Worm (Caenorhabditis elegans) whole organism, L1 larva: ENCODE data around the gene Y42H9AR.1.
"Not testable (repeated sequence)": the region's sequence is repeated elsewhere in the genome, so short reads cannot be mapped to it uniquely, and the experiment has no call there.

Experiments
- Y116A8C.19 ChIP-seq: sonication (generic microtip); optimal IDR thresholded peaks from 2 replicates; lab custom pipeline; 2016; ENCODE audit warnings: missing compliant biosample characterization, missing genetic modification characterization, borderline replicate concordance
- alr-1 ChIP-seq: fragments of 200-800 bp; sonication (Bioruptor generic); optimal IDR thresholded peaks from 2 replicates; lab custom pipeline; 2018; ENCODE audit warnings: borderline replicate concordance, mild to moderate bottlenecking, missing genetic modification characterization, missing compliant biosample characterization
- aly-2 ChIP-seq: fragments of 150-350 bp; optimal IDR thresholded peaks from 2 replicates; lab custom pipeline; 2014; ENCODE audit warnings: missing biosample characterization, missing genetic modification characterization
- ama-1 ChIP-seq: fragments of 150-350 bp; optimal IDR thresholded peaks from 2 replicates; lab custom pipeline; 2014
- ces-1 ChIP-seq: fragments of 150-350 bp; optimal IDR thresholded peaks from 2 replicates; lab custom pipeline; 2014; ENCODE audit warnings: missing biosample characterization, missing genetic modification reagents, missing genetic modification characterization
- dpl-1 ChIP-seq, 3 experiments: fragments of 150-350 bp in 2 of 3; sonication (generic microtip) in 1 of 3; optimal IDR thresholded peaks; 2 replicates each; lab custom pipeline; 2014 to 2017; ENCODE audit warnings: missing biosample characterization in 3 of 3, missing genetic modification characterization in 3 of 3, missing genetic modification reagents in 3 of 3
- dsc-1 ChIP-seq: sonication (generic microtip); optimal IDR thresholded peaks from 2 replicates; lab custom pipeline; 2016; ENCODE audit warnings: mild to moderate bottlenecking, missing genetic modification characterization, missing compliant biosample characterization
- efl-1 ChIP-seq, 4 experiments: fragments of 150-350 bp; optimal IDR thresholded peaks in 3 of 4; peaks in 1 of 4; 1 replicate in 1 of 4; 2 replicates in 3 of 4; lab custom pipeline; 2014; ENCODE audit warnings: missing biosample characterization in 2 of 4, missing genetic modification characterization in 2 of 4, missing genetic modification reagents in 2 of 4
- egl-13 ChIP-seq: sonication (generic microtip); optimal IDR thresholded peaks from 2 replicates; lab custom pipeline; 2016; ENCODE audit warnings: missing genotype, missing genetic modification reagents, missing genetic modification characterization, missing compliant biosample characterization
- egl-27 ChIP-seq, 2 experiments: fragments of 150-350 bp in 1 of 2; sonication (generic microtip); optimal IDR thresholded peaks; 3 replicates each; lab custom pipeline; 2017 to 2018; ENCODE audit warnings: missing biosample characterization in 2 of 2, missing genetic modification characterization in 2 of 2, missing genetic modification reagents in 2 of 2
- elt-3 ChIP-seq, 6 experiments: fragments of 150-350 bp in 1 of 6; sonication (generic microtip); optimal IDR thresholded peaks; 2 replicates each; lab custom pipeline; 2017 to 2018; ENCODE audit warnings: missing biosample characterization in 6 of 6, missing genetic modification characterization in 6 of 6, inconsistent platforms in 1 of 6
- fkh-10 ChIP-seq: sonication (generic microtip); optimal IDR thresholded peaks from 2 replicates; lab custom pipeline; 2017; ENCODE audit warnings: missing biosample characterization, missing genetic modification reagents, missing genetic modification characterization
- fkh-4 ChIP-seq: sonication (generic microtip); optimal IDR thresholded peaks from 2 replicates; lab custom pipeline; 2016; ENCODE audit warnings: missing compliant biosample characterization, missing genetic modification characterization, borderline replicate concordance
- fkh-8 ChIP-seq: sonication (generic microtip); optimal IDR thresholded peaks from 2 replicates; lab custom pipeline; 2016; ENCODE audit warnings: mild to moderate bottlenecking, missing genetic modification characterization, missing compliant biosample characterization
- fos-1 ChIP-seq: fragments of 150-350 bp; optimal IDR thresholded peaks from 2 replicates; lab custom pipeline; 2014; ENCODE audit warnings: missing biosample characterization, missing genetic modification characterization
- grh-1 ChIP-seq: fragments of 200-800 bp; sonication (Bioruptor generic); IDR thresholded peaks from 2 replicates; pipeline ENCODE4 v1.3.6; 2022; ENCODE audit warnings: missing genetic modification reagents, missing genetic modification characterization, missing compliant biosample characterization
- hlh-4 ChIP-seq: sonication (generic microtip); optimal IDR thresholded peaks from 2 replicates; lab custom pipeline; 2016; ENCODE audit warnings: mild to moderate bottlenecking, missing genetic modification characterization, missing compliant biosample characterization
- irx-1 ChIP-seq: sonication (generic microtip); optimal IDR thresholded peaks from 2 replicates; lab custom pipeline; 2016; ENCODE audit warnings: missing genetic modification characterization, missing compliant biosample characterization
- lin-13 ChIP-seq: fragments of 150-350 bp; optimal IDR thresholded peaks from 2 replicates; lab custom pipeline; 2014; ENCODE audit warnings: missing biosample characterization, missing genetic modification reagents, missing genetic modification characterization
- lin-15B ChIP-seq: fragments of 150-350 bp; sonication (generic microtip); optimal IDR thresholded peaks from 3 replicates; lab custom pipeline; 2014; ENCODE audit warnings: missing biosample characterization, missing genetic modification characterization
- lir-3 ChIP-seq: sonication (generic microtip); optimal IDR thresholded peaks from 2 replicates; lab custom pipeline; 2016; ENCODE audit warnings: mild to moderate bottlenecking, missing genetic modification characterization, moderate library complexity, missing compliant biosample characterization; ENCODE audit not compliant: poor library complexity
- mdl-1 ChIP-seq, 2 experiments: fragments of 150-350 bp; optimal IDR thresholded peaks; 2 replicates each; lab custom pipeline; 2014 to 2017; ENCODE audit warnings: missing biosample characterization in 2 of 2, missing genetic modification characterization in 2 of 2, inconsistent platforms in 1 of 2
- mep-1 ChIP-seq: fragments of 150-350 bp; optimal IDR thresholded peaks from 2 replicates; lab custom pipeline; 2014; ENCODE audit warnings: missing biosample characterization, missing genetic modification characterization
- nhr-12 ChIP-seq: sonication (generic microtip); optimal IDR thresholded peaks from 2 replicates; lab custom pipeline; 2017; ENCODE audit warnings: missing biosample characterization, missing genetic modification characterization
- nhr-20 ChIP-seq: sonication (generic microtip); optimal IDR thresholded peaks from 2 replicates; lab custom pipeline; 2016; ENCODE audit warnings: mild to moderate bottlenecking, missing genetic modification characterization, missing compliant biosample characterization
- nhr-28 ChIP-seq: fragments of 150-350 bp; optimal IDR thresholded peaks from 2 replicates; lab custom pipeline; 2014; ENCODE audit warnings: missing biosample characterization, missing genetic modification characterization
- nhr-77 ChIP-seq: fragments of 150-350 bp; optimal IDR thresholded peaks from 2 replicates; lab custom pipeline; 2014; ENCODE audit warnings: missing biosample characterization, missing genetic modification characterization
- nhr-90 ChIP-seq: sonication (generic microtip); optimal IDR thresholded peaks from 2 replicates; lab custom pipeline; 2016; ENCODE audit warnings: mild to moderate bottlenecking, missing genetic modification characterization, missing compliant biosample characterization; ENCODE audit not compliant: poor library complexity
- pax-3 ChIP-seq: fragments of 200-800 bp; sonication (Bioruptor generic); optimal IDR thresholded peaks from 2 replicates; lab custom pipeline; 2018; ENCODE audit warnings: mild to moderate bottlenecking, missing genetic modification characterization, moderate library complexity, missing compliant biosample characterization
- snpc-4 ChIP-seq: fragments of 150-350 bp; optimal IDR thresholded peaks from 2 replicates; lab custom pipeline; 2014; ENCODE audit warnings: missing biosample characterization, missing genetic modification characterization
- snu-23 ChIP-seq: sonication (generic microtip); optimal IDR thresholded peaks from 2 replicates; lab custom pipeline; 2016; ENCODE audit warnings: missing genetic modification characterization, missing compliant biosample characterization
- sox-4 ChIP-seq: sonication (generic microtip); optimal IDR thresholded peaks from 2 replicates; lab custom pipeline; 2016; ENCODE audit warnings: missing genetic modification characterization, missing compliant biosample characterization
- unc-130 ChIP-seq: fragments of 150-350 bp; optimal IDR thresholded peaks from 2 replicates; lab custom pipeline; 2017; ENCODE audit warnings: missing biosample characterization, missing genetic modification characterization, inconsistent platforms
- unc-86 ChIP-seq: sonication (generic microtip); optimal IDR thresholded peaks from 2 replicates; lab custom pipeline; 2016; ENCODE audit warnings: missing genetic modification characterization, missing compliant biosample characterization
- unc-98 ChIP-seq: fragments of 200-800 bp; sonication (Bioruptor generic); IDR thresholded peaks from 2 replicates; pipeline ENCODE4 v1.3.6; 2022; ENCODE audit warnings: missing genetic modification characterization, missing compliant biosample characterization
- vab-15 ChIP-seq: sonication (generic microtip); optimal IDR thresholded peaks from 2 replicates; lab custom pipeline; 2017; ENCODE audit warnings: missing genotype, mild to moderate bottlenecking, missing genetic modification characterization, missing compliant biosample characterization
- ztf-4 ChIP-seq: fragments of 150-350 bp; optimal IDR thresholded peaks from 2 replicates; lab custom pipeline; 2014; ENCODE audit warnings: missing biosample characterization, missing genetic modification characterization

Y42H9AR.1 gene

DNA sequence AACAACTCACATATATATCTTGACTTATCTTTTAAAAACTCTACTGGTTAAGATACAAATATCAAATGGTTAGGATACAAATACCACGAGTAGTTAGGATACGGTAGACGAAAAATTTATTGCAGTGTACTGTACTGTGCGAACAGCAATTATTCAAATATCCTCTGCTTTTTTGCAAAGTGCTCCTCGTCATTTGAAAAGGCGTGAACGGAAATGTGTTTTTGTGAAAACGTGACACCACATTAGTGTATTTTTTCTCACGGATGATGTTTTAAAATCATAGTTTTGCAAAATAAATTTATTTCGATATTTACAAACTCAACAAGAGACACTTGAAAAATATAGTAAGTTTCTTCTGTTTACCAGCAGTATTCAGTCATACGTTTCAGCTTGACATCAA, 5.6 kb downstream of the Y42H9AR.1 start, which contains the start of gene F42G8.8:
Gene F42G8.8, plus strand, starts transcription at position 301 of the 400 bp plus-strand sequence.
- no peak for TF ChIP-seq nhr-20 (tag; lab: Kevin White, UChicago)
- no peak for TF ChIP-seq fkh-10
- no peak for TF ChIP-seq grh-1 (GFP tag; lab: Robert Waterston, UW)
- no peak for TF ChIP-seq snu-23 (GFP tag; lab: Kevin White, UChicago)
- no peak for TF ChIP-seq fos-1 (tag; lab: Kevin White, UChicago)
- TF ChIP-seq lin-13 (GFP tag; lab: Kevin White, UChicago): no peak
- no peak for TF ChIP-seq elt-3 (tag; optimal IDR thresholded peaks at IDR 0.05; lab: Kevin White, UChicago)
- no peak for TF ChIP-seq mep-1 (tag; lab: Kevin White, UChicago)
- no peak for TF ChIP-seq dpl-1 (GFP tag; optimal IDR thresholded peaks at IDR 0.05; lab: Kevin White, UChicago)
- TF ChIP-seq lin-15B: no peak
- TF ChIP-seq alr-1: no peak
- TF ChIP-seq vab-15 (tag; lab: Kevin White, UChicago): no peak
- TF ChIP-seq nhr-90 (tag; lab: Kevin White, UChicago): no peak
- TF ChIP-seq nhr-28: no peak
- no peak for TF ChIP-seq unc-86
- no peak for TF ChIP-seq egl-27 (tag; optimal IDR thresholded peaks at IDR 0.05; lab: Kevin White, UChicago)
- no peak for TF ChIP-seq unc-130 (tag; lab: Kevin White, UChicago)

DNA sequence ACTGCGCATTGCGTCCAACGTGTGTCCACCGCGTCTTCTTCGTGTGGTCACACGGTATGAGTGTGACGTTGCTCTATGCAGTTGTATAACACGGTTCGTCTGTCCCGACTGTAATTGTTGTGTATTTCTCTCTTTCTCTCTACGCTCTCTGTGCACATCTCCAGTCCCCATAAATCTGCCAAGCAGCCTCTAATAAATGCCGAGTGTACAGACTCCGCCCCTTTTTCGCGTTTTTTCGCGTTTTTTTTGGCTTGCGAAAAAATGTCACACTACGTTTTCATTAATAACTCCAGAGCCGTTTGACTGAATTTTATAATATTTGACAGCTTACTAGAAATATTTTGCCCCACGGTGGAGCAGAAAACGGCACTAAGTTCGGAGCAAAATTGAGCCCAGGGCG, 9.2 kb downstream of the Y42H9AR.1 start, which contains the start of gene erp-44.3:
Gene erp-44.3, plus strand, starts transcription at position 301 of the 400 bp plus-strand sequence.
- not testable (repeated sequence) for TF ChIP-seq nhr-77 (tag; lab: Kevin White, UChicago); unc-86; dpl-1 (GFP tag; optimal IDR thresholded peaks at IDR 0.05; lab: Kevin White, UChicago)

DNA sequence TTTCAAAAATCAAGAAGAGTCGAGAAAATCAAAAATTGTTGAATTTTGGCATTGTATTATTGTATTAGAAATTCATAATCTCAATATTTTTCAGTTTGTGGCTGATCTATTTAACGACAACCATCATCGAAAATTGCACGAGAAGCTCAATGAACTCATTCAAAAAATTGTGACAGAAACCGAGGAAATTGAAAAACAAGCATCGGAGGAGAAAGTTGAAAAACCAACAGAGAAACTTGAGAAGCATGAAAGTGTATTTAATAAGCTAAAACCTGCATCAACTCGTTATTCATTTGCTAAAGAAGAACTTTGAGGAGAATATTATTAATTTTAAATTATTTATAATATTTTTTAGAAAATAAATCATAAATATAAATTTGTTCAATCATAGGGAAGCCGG, 13.7 kb downstream of the Y42H9AR.1 start, which contains the start of gene ceph-41:
Gene ceph-41, plus strand, starts transcription at position 301 of the 400 bp plus-strand sequence.
- no peak for TF ChIP-seq efl-1 (optimal IDR thresholded peaks at IDR 0.05; lab: Kevin White, UChicago)
- peak in 1 of 2 experiments; percentile 18 for TF ChIP-seq efl-1 (GFP tag; optimal IDR thresholded peaks at IDR 0.05 in 1 of 2; lab: Kevin White, UChicago)
- TF ChIP-seq lin-15B: no peak

DNA sequence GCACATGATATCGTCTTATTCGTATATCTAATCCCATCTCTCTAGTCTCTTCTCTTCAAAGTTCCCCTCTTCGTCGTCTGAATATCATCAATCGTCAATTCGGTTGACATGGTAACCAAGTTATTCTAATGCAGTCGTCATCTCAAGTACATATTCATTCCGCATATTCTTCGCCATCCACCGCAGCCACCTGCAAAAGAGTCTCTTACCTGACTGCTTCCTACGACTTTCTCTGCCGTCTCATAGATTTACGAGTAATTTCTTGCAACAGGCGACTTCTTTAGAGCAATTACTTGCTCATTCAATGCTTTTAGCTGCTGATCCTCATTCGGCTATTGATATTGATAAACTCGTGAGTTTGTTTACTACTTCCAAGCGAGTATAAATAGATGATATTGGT, 14.2 kb downstream of the Y42H9AR.1 start:
- TF ChIP-seq fkh-4 (tag; lab: Kevin White, UChicago) (no peak), ces-1 (GFP tag; lab: Kevin White, UChicago) (no peak), mep-1 (tag; lab: Kevin White, UChicago) (no peak), Y116A8C.19 (tag; lab: Kevin White, UChicago) (no peak), fkh-8 (peak; percentile 85), ztf-4 (tag; lab: Kevin White, UChicago) (no peak), aly-2 (no peak), lir-3 (tag; lab: Kevin White, UChicago) (no peak), mdl-1 (tag; optimal IDR thresholded peaks at IDR 0.05; lab: Kevin White, UChicago) (no peak), snpc-4 (tag; lab: Kevin White, UChicago) (no peak), elt-3 (tag; optimal IDR thresholded peaks at IDR 0.05; lab: Kevin White, UChicago) (no peak), pax-3 (tag; lab: Kevin White, UChicago) (peak; percentile 44), fos-1 (tag; lab: Kevin White, UChicago) (no peak), ama-1 (lab: Kevin White, UChicago) (no peak), unc-130 (tag; lab: Kevin White, UChicago) (no peak), sox-4 (tag; lab: Kevin White, UChicago) (peak; percentile 57), unc-98 (no peak), nhr-12 (tag; lab: Kevin White, UChicago) (no peak), egl-13 (tag; lab: Kevin White, UChicago) (peak; percentile 1), hlh-4 (tag; lab: Kevin White, UChicago) (no peak), irx-1 (no peak), dpl-1 (GFP tag; optimal IDR thresholded peaks at IDR 0.05; lab: Kevin White, UChicago) (no peak), dsc-1 (peak; percentile 70), snu-23 (GFP tag; lab: Kevin White, UChicago) (no peak), grh-1 (GFP tag; lab: Robert Waterston, UW) (no peak), nhr-77 (tag; lab: Kevin White, UChicago) (no peak)
- TF ChIP-seq, all 84 proteins: peak for 5
